Worm (Caenorhabditis elegans) whole organism, L3 larva: Measurements from ENCODE around the gene clec-247.
A peak's percentile ranks its signal among the peaks of the same experiment; 100 is the strongest.

Source experiments
- R02D3.7 ChIP-seq: fragments of 150-350 bp; optimal IDR thresholded peaks from 2 replicates; lab custom pipeline; 2014; ENCODE audit warnings: missing biosample characterization, missing genetic modification characterization
- ZK546.5 ChIP-seq: sonication (generic microtip); optimal IDR thresholded peaks from 2 replicates; lab custom pipeline; 2017; ENCODE audit warnings: missing biosample characterization, missing genetic modification characterization
- aly-2 ChIP-seq: fragments of 150-350 bp; optimal IDR thresholded peaks from 2 replicates; lab custom pipeline; 2014; ENCODE audit warnings: missing biosample characterization, missing genetic modification characterization
- ama-1 ChIP-seq: fragments of 150-350 bp; optimal IDR thresholded peaks from 2 replicates; lab custom pipeline; 2018
- ceh-16 ChIP-seq: sonication (generic microtip); optimal IDR thresholded peaks from 2 replicates; lab custom pipeline; 2017; ENCODE audit warnings: missing biosample characterization, missing genetic modification characterization
- ceh-82 ChIP-seq: fragments of 150-350 bp; optimal IDR thresholded peaks from 2 replicates; lab custom pipeline; 2014; ENCODE audit warnings: missing biosample characterization, missing genetic modification characterization
- ceh-9 ChIP-seq: sonication (generic microtip); optimal IDR thresholded peaks from 2 replicates; lab custom pipeline; 2018; ENCODE audit warnings: missing biosample characterization, missing genetic modification characterization
- daf-12 ChIP-seq: fragments of 150-350 bp; optimal IDR thresholded peaks from 2 replicates; lab custom pipeline; 2014; ENCODE audit warnings: missing biosample characterization, missing genetic modification reagents, missing genetic modification characterization
- egl-27 ChIP-seq: sonication (generic microtip); optimal IDR thresholded peaks from 4 replicates; lab custom pipeline; 2017; ENCODE audit warnings: missing biosample characterization, missing genetic modification reagents, missing genetic modification characterization
- egl-5 ChIP-seq: fragments of 150-350 bp; optimal IDR thresholded peaks from 2 replicates; lab custom pipeline; 2017; ENCODE audit warnings: missing biosample characterization, missing genetic modification reagents, missing genetic modification characterization, inconsistent platforms
- elt-1 ChIP-seq: fragments of 150-350 bp; optimal IDR thresholded peaks from 2 replicates; lab custom pipeline; 2014; ENCODE audit warnings: missing biosample characterization, missing genetic modification characterization
- elt-2 ChIP-seq: sonication (generic microtip); optimal IDR thresholded peaks from 2 replicates; lab custom pipeline; 2016; ENCODE audit warnings: missing genetic modification reagents, mild to moderate bottlenecking, missing genetic modification characterization, missing compliant biosample characterization
- eor-1 ChIP-seq, 2 experiments: fragments of 150-350 bp; optimal IDR thresholded peaks; 2 replicates each; lab custom pipeline; 2014 to 2018; ENCODE audit warnings: missing biosample characterization in 2 of 2, missing genetic modification characterization in 2 of 2
- fkh-10 ChIP-seq: sonication (generic microtip); optimal IDR thresholded peaks from 2 replicates; lab custom pipeline; 2017; ENCODE audit warnings: missing biosample characterization, missing genetic modification reagents, missing genetic modification characterization
- fkh-2 ChIP-seq: fragments of 150-350 bp; optimal IDR thresholded peaks from 2 replicates; lab custom pipeline; 2014; ENCODE audit warnings: missing biosample characterization, missing genetic modification reagents, missing genetic modification characterization
- hmg-11 ChIP-seq: sonication (generic microtip); optimal IDR thresholded peaks from 2 replicates; lab custom pipeline; 2016; ENCODE audit warnings: missing genetic modification characterization, missing compliant biosample characterization
- jun-1 ChIP-seq: fragments of 150-350 bp; optimal IDR thresholded peaks from 2 replicates; lab custom pipeline; 2014; ENCODE audit warnings: missing biosample characterization, missing genetic modification reagents, missing genetic modification characterization
- lin-15B ChIP-seq: fragments of 150-350 bp; optimal IDR thresholded peaks from 2 replicates; lab custom pipeline; 2014; ENCODE audit warnings: missing biosample characterization, missing genetic modification characterization
- lin-39 ChIP-seq: fragments of 150-350 bp; optimal IDR thresholded peaks from 2 replicates; lab custom pipeline; 2018; ENCODE audit warnings: missing biosample characterization, missing genetic modification reagents, missing genetic modification characterization
- lsy-12 ChIP-seq: sonication (generic microtip); optimal IDR thresholded peaks from 2 replicates; lab custom pipeline; 2016; ENCODE audit warnings: mild to moderate bottlenecking, missing genetic modification characterization, missing compliant biosample characterization
- mdl-1 ChIP-seq: fragments of 150-350 bp; optimal IDR thresholded peaks from 2 replicates; lab custom pipeline; 2014; ENCODE audit warnings: missing biosample characterization, missing genetic modification characterization
- mml-1 ChIP-seq: fragments of 150-350 bp; sonication (generic microtip); optimal IDR thresholded peaks from 3 replicates; lab custom pipeline; 2014; ENCODE audit warnings: missing biosample characterization, missing genetic modification characterization
- nhr-11 ChIP-seq: fragments of 150-350 bp; optimal IDR thresholded peaks from 2 replicates; lab custom pipeline; 2014; ENCODE audit warnings: missing biosample characterization, missing genetic modification characterization
- nhr-12 ChIP-seq: fragments of 150-350 bp; optimal IDR thresholded peaks from 2 replicates; lab custom pipeline; 2014; ENCODE audit warnings: missing biosample characterization, missing genetic modification characterization
- nhr-23 ChIP-seq: fragments of 150-350 bp; optimal IDR thresholded peaks from 2 replicates; lab custom pipeline; 2014; ENCODE audit warnings: missing biosample characterization, missing genetic modification reagents, missing genetic modification characterization
- nhr-25 ChIP-seq: sonication (generic microtip); optimal IDR thresholded peaks from 2 replicates; lab custom pipeline; 2017; ENCODE audit warnings: missing biosample characterization, missing genetic modification characterization
- nhr-67 ChIP-seq: fragments of 150-350 bp; optimal IDR thresholded peaks from 2 replicates; lab custom pipeline; 2014; ENCODE audit warnings: missing biosample characterization, missing genetic modification characterization
- nhr-76 ChIP-seq: fragments of 150-350 bp; sonication (generic microtip); optimal IDR thresholded peaks from 5 replicates; lab custom pipeline; 2014; ENCODE audit warnings: missing biosample characterization, missing genetic modification characterization
- pha-4 ChIP-seq: fragments of 150-350 bp; optimal IDR thresholded peaks from 2 replicates; lab custom pipeline; 2014; ENCODE audit warnings: missing biosample characterization, missing genetic modification reagents, missing genetic modification characterization
- pqm-1 ChIP-seq: fragments of 150-350 bp; optimal IDR thresholded peaks from 2 replicates; lab custom pipeline; 2017; ENCODE audit warnings: missing biosample characterization, missing genetic modification characterization, inconsistent platforms
- sea-2 ChIP-seq: fragments of 150-350 bp; sonication (generic microtip); optimal IDR thresholded peaks from 4 replicates; lab custom pipeline; 2014; ENCODE audit warnings: missing biosample characterization, missing genetic modification reagents, missing genetic modification characterization
- skn-1 ChIP-seq: fragments of 150-350 bp; optimal IDR thresholded peaks from 2 replicates; lab custom pipeline; 2014; ENCODE audit warnings: missing biosample characterization, missing genetic modification characterization
- snpc-4 ChIP-seq: fragments of 150-350 bp; optimal IDR thresholded peaks from 2 replicates; lab custom pipeline; 2014; ENCODE audit warnings: missing biosample characterization, missing genetic modification characterization
- tbx-2 ChIP-seq: sonication (generic microtip); optimal IDR thresholded peaks from 2 replicates; lab custom pipeline; 2016; ENCODE audit warnings: mild to moderate bottlenecking, missing genetic modification characterization, missing compliant biosample characterization
- unc-39 ChIP-seq: sonication (generic microtip); optimal IDR thresholded peaks from 4 replicates; lab custom pipeline; 2017; ENCODE audit warnings: missing biosample characterization, missing genetic modification characterization
- unc-62 ChIP-seq: fragments of 150-350 bp; sonication (generic microtip); optimal IDR thresholded peaks from 4 replicates; lab custom pipeline; 2014; ENCODE audit warnings: missing biosample characterization, missing genetic modification reagents, missing genetic modification characterization
- zag-1 ChIP-seq: fragments of 150-350 bp; optimal IDR thresholded peaks from 2 replicates; lab custom pipeline; 2014; ENCODE audit warnings: missing biosample characterization, missing genetic modification characterization
- ztf-11 ChIP-seq: fragments of 150-350 bp; optimal IDR thresholded peaks from 2 replicates; lab custom pipeline; 2014; ENCODE audit warnings: missing biosample characterization, missing genetic modification characterization
- ztf-4 ChIP-seq: fragments of 150-350 bp; optimal IDR thresholded peaks from 2 replicates; lab custom pipeline; 2014; ENCODE audit warnings: missing biosample characterization, missing genetic modification characterization

Gene clec-247

ce11 chrV:18246077-18246476, 36.6 kb upstream of the clec-247 start:
- TF ChIP-seq mml-1 (tag; lab: Kevin White, UChicago), result no peak
- peak; percentile 70 for TF ChIP-seq pqm-1
- peak; percentile 90 for TF ChIP-seq elt-2 (tag; lab: Kevin White, UChicago)
- TF ChIP-seq jun-1, result peak; percentile 18

- TF ChIP-seq pha-4 (tag; lab: Kevin White, UChicago) (no peak), elt-2 (tag; lab: Kevin White, UChicago) (peak; percentile 71), pqm-1 (peak; percentile 59)
- TF ChIP-seq, all 47 proteins: peak for 2
Observed at ce11 chrV:18252239-18252638, 30.5 kb upstream of the clec-247 start, which contains the start of gene R10E8.1. TSS of gene R10E8.1 (minus strand) at chrV:18252416.

- TF ChIP-seq nhr-76 (tag; lab: Kevin White, UChicago) (no peak), nhr-23 (tag; lab: Kevin White, UChicago) (no peak), unc-62 (GFP tag; lab: Kevin White, UChicago) (no peak), mdl-1 (tag; lab: Kevin White, UChicago) (no peak), skn-1 (tag; lab: Kevin White, UChicago) (no peak), eor-1 (tag; optimal IDR thresholded peaks at IDR 0.05; lab: Kevin White, UChicago) (no peak), hmg-11 (no peak), daf-12 (tag; lab: Kevin White, UChicago) (no peak), R02D3.7 (no peak), snpc-4 (no peak), ztf-11 (tag; lab: Kevin White, UChicago) (no peak), lsy-12 (tag; lab: Kevin White, UChicago) (no peak), mml-1 (tag; lab: Kevin White, UChicago) (no peak), sea-2 (no peak), lin-15B (no peak), ama-1 (lab: Kevin White, UChicago) (no peak), pha-4 (tag; lab: Kevin White, UChicago) (no peak), ceh-16 (tag; lab: Kevin White, UChicago) (no peak), egl-27 (no peak)
Observed at ce11 chrV:18253494-18253893, 29.2 kb upstream of the clec-247 start, which contains the start of gene R10E8.2. TSS of gene R10E8.2 (plus strand) at chrV:18253794.

- no peak for TF ChIP-seq lin-39 (tag; lab: Kevin White, UChicago)
- no peak for TF ChIP-seq aly-2 (tag; lab: Kevin White, UChicago)
- TF ChIP-seq nhr-76 (tag; lab: Kevin White, UChicago), result no peak
- no peak for TF ChIP-seq daf-12 (tag; lab: Kevin White, UChicago)
- no peak for TF ChIP-seq nhr-11 (tag; lab: Kevin White, UChicago)
- TF ChIP-seq mml-1 (tag; lab: Kevin White, UChicago), result no peak
- TF ChIP-seq pqm-1, result no peak
- no peak for TF ChIP-seq ztf-11 (tag; lab: Kevin White, UChicago)
- TF ChIP-seq nhr-67 (tag; lab: Kevin White, UChicago), result no peak
- TF ChIP-seq nhr-25 (tag; lab: Kevin White, UChicago), result no peak
- no peak for TF ChIP-seq egl-27
- no peak for TF ChIP-seq tbx-2 (tag; lab: Kevin White, UChicago)
- no peak for TF ChIP-seq fkh-10 (GFP tag; lab: Kevin White, UChicago)
- TF ChIP-seq lin-15B, result no peak
- TF ChIP-seq nhr-12, result no peak
- TF ChIP-seq elt-2 (tag; lab: Kevin White, UChicago), result no peak
- no peak for TF ChIP-seq lsy-12 (tag; lab: Kevin White, UChicago)
- TF ChIP-seq unc-39 (tag; lab: Kevin White, UChicago), result no peak
- no peak for TF ChIP-seq sea-2
Observed at ce11 chrV:18254483-18254882, 28.2 kb upstream of the clec-247 start, which contains the start of gene R10E8.5. TSS of gene R10E8.5 (plus strand) at chrV:18254783.

ce11 chrV:18265514-18265913, 17.2 kb upstream of the clec-247 start:
- TF ChIP-seq daf-12 (tag; lab: Kevin White, UChicago) (no peak), egl-5 (tag; lab: Kevin White, UChicago) (no peak), ztf-11 (tag; lab: Kevin White, UChicago) (no peak), fkh-10 (GFP tag; lab: Kevin White, UChicago) (no peak), ztf-4 (no peak), mml-1 (tag; lab: Kevin White, UChicago) (no peak), ceh-9 (tag; lab: Kevin White, UChicago) (no peak), ceh-82 (tag; lab: Kevin White, UChicago) (no peak), pha-4 (tag; lab: Kevin White, UChicago) (no peak), nhr-12 (no peak), pqm-1 (no peak), fkh-2 (tag; lab: Kevin White, UChicago) (no peak), lsy-12 (tag; lab: Kevin White, UChicago) (no peak), tbx-2 (tag; lab: Kevin White, UChicago) (no peak), ZK546.5 (tag; lab: Kevin White, UChicago) (no peak), ceh-16 (tag; lab: Kevin White, UChicago) (no peak), nhr-76 (tag; lab: Kevin White, UChicago) (no peak), zag-1 (tag; lab: Kevin White, UChicago) (no peak), elt-1 (tag; lab: Kevin White, UChicago) (no peak)
